Worm (Caenorhabditis elegans): Measurements from ENCODE around the gene tbx-34.
"Not testable (repeated sequence)": the region's sequence is repeated elsewhere in the genome, so short reads cannot be mapped to it uniquely, and the experiment has no call there.

Gene tbx-34

ce11 chrIII:11231969-11232368 is 13.9 kb upstream of the tbx-34 start, which contains the start of gene elo-8:
Gene elo-8, minus strand, starts transcription at chrIII:11232069.
- TF ChIP-seq B0261.1 (tag; optimal IDR thresholded peaks at IDR 0.05) (no peak), nhr-120 (GFP tag; IDR thresholded peaks at IDR 0.05) (no peak)

- no peak for TF ChIP-seq somi-1 (GFP tag; optimal IDR thresholded peaks at IDR 0.05)
- TF ChIP-seq dpl-1 (GFP tag; optimal IDR thresholded peaks at IDR 0.05): no peak
- TF ChIP-seq zim-3 (tag; optimal IDR thresholded peaks at IDR 0.05): no peak
- TF ChIP-seq nfya-2 (GFP tag; IDR thresholded peaks at IDR 0.05): no peak
- TF ChIP-seq lin-54 (GFP tag; optimal IDR thresholded peaks at IDR 0.05): no peak
- no peak for TF ChIP-seq efl-1 (GFP tag; optimal IDR thresholded peaks at IDR 0.05)
- no peak for TF ChIP-seq nfyb-1 (GFP tag; IDR thresholded peaks at IDR 0.05)
- TF ChIP-seq ceh-40 (GFP tag; IDR thresholded peaks at IDR 0.05): no peak
- no peak for TF ChIP-seq hlh-26 (GFP tag; conservative IDR thresholded peaks at IDR 0.05)
- TF ChIP-seq dox-1 (GFP tag; IDR thresholded peaks at IDR 0.05): no peak
- no peak for TF ChIP-seq hsf-1 (GFP tag; IDR thresholded peaks at IDR 0.05)
- no peak for TF ChIP-seq mcd-1 (GFP tag; IDR thresholded peaks at IDR 0.05)
- TF ChIP-seq K12H6.12 (tag; optimal IDR thresholded peaks at IDR 0.05): no peak
- no peak for TF ChIP-seq sptf-2 (GFP tag; optimal IDR thresholded peaks at IDR 0.05)
- no peak for TF ChIP-seq F55B11.4 (tag; optimal IDR thresholded peaks at IDR 0.05; ENCODE audit: borderline replicate concordance, insufficient read depth)
- no peak for TF ChIP-seq ets-4 (GFP tag; optimal IDR thresholded peaks at IDR 0.05)
- no peak for TF ChIP-seq cebp-1 (GFP tag; IDR thresholded peaks at IDR 0.05)
- TF ChIP-seq cebp-1 (tag; optimal IDR thresholded peaks at IDR 0.05): no peak
- no peak for TF ChIP-seq ztf-6 (GFP tag; IDR thresholded peaks at IDR 0.05)
These were observed 13.4 kb upstream of the tbx-34 start for ce11 chrIII:11231408-11231807.

- no peak for TF ChIP-seq F57A8.1 (GFP tag; optimal IDR thresholded peaks at IDR 0.05)
- TF ChIP-seq B0019.2 (GFP tag; conservative IDR thresholded peaks at IDR 0.05): no peak
- no peak for TF ChIP-seq lin-35 (GFP tag; optimal IDR thresholded peaks at IDR 0.05)
These were observed 12.5 kb upstream of the tbx-34 start for ce11 chrIII:11230581-11230980.

ce11 chrIII:11227025-11227424 is 9.0 kb upstream of the tbx-34 start, which contains the start of gene tbx-37:
Gene tbx-37, minus strand, starts transcription at chrIII:11227125.
- no peak for TF ChIP-seq tbp1 (GFP tag; optimal IDR thresholded peaks at IDR 0.05)
- TF ChIP-seq somi-1 (GFP tag; optimal IDR thresholded peaks at IDR 0.05): no peak
- TF ChIP-seq hmg-20 (GFP tag; IDR thresholded peaks at IDR 0.05): no peak
- no peak for TF ChIP-seq sdz-38 (tag; optimal IDR thresholded peaks at IDR 0.05)
- no peak for TF ChIP-seq F33H1.4 (GFP tag; IDR thresholded peaks at IDR 0.05)

ce11 chrIII:11224006-11224405 is 6.0 kb upstream of the tbx-34 start, which contains the start of gene Y47D3A.13:
Gene Y47D3A.13, minus strand, starts transcription at chrIII:11224106.
- TF ChIP-seq F52B5.7 (tag; optimal IDR thresholded peaks at IDR 0.05); tlf-1 (GFP tag; optimal IDR thresholded peaks at IDR 0.05); snpc-4 (GFP tag; optimal IDR thresholded peaks at IDR 0.05); snpc-4 (tag; optimal IDR thresholded peaks at IDR 0.05): not testable (repeated sequence)
